Fruit fly (Drosophila melanogaster) whole organism, embryonic: ENCODE data around the gene CG31793.

Source experiments
- Awh ChIP-seq: fragments of 200-800 bp; sonication (Bioruptor generic); IDR thresholded peaks from 2 replicates; pipeline ENCODE4, ENCODE4 v1.3.6; 2022; ENCODE audit warnings: missing biosample characterization, missing genetic modification characterization
- Bteb2 ChIP-seq: fragments of 200-800 bp; sonication (Bioruptor generic); optimal IDR thresholded peaks from 2 replicates; lab custom pipeline; 2016; ENCODE audit warnings: missing biosample characterization, missing genetic modification characterization
- CG11456 ChIP-seq: fragments of 200-800 bp; sonication (Bioruptor generic); IDR thresholded peaks from 3 replicates; pipeline ENCODE4 v1.3.6; 2022; ENCODE audit warnings: missing biosample characterization, missing genetic modification characterization
- CG12391 ChIP-seq: fragments of 200-800 bp; sonication (Bioruptor generic); optimal IDR thresholded peaks from 3 replicates; lab custom pipeline; 2018; ENCODE audit warnings: missing biosample characterization, mild to moderate bottlenecking, missing genetic modification characterization, moderate library complexity
- CG12659 ChIP-seq: fragments of 200-800 bp; sonication (Bioruptor generic); optimal IDR thresholded peaks from 3 replicates; lab custom pipeline; 2017; ENCODE audit warnings: mild to moderate bottlenecking, missing biosample characterization, missing genetic modification reagents, missing genetic modification characterization
- CG15601 ChIP-seq: fragments of 200-800 bp; sonication (Bioruptor generic); optimal IDR thresholded peaks from 3 replicates; lab custom pipeline; 2019; ENCODE audit warnings: missing biosample characterization, mild to moderate bottlenecking, missing genetic modification characterization, moderate library complexity
- CG17359 ChIP-seq: fragments of 200-800 bp; sonication (Bioruptor generic); optimal IDR thresholded peaks from 3 replicates; lab custom pipeline; 2018; ENCODE audit warnings: missing biosample characterization, mild to moderate bottlenecking, missing genetic modification characterization, moderate library complexity
- CG17361 ChIP-seq: fragments of 200-800 bp; sonication (Bioruptor generic); IDR thresholded peaks from 3 replicates; pipeline ENCODE4 v1.3.6; 2022; ENCODE audit warnings: missing biosample characterization, missing genetic modification characterization
- CG17568 ChIP-seq: fragments of 200-800 bp; sonication (Bioruptor generic); optimal IDR thresholded peaks from 2 replicates; lab custom pipeline; 2018; ENCODE audit warnings: missing biosample characterization, mild to moderate bottlenecking, missing genetic modification characterization, moderate library complexity
- CG17912 ChIP-seq: fragments of 200-800 bp; sonication (Bioruptor generic); optimal IDR thresholded peaks from 2 replicates; lab custom pipeline; 2018; ENCODE audit warnings: missing biosample characterization, mild to moderate bottlenecking, missing genetic modification characterization
- CG18619 ChIP-seq: fragments of 200-800 bp; sonication (Bioruptor generic); optimal IDR thresholded peaks from 3 replicates; lab custom pipeline; 2017; ENCODE audit warnings: missing biosample characterization, mild to moderate bottlenecking, missing genetic modification characterization
- CG32767 ChIP-seq: fragments of 200-800 bp; sonication (Bioruptor generic); IDR thresholded peaks from 2 replicates; pipeline ENCODE4 v1.3.6; 2022; ENCODE audit warnings: missing biosample characterization, missing genetic modification characterization
- CG34376 ChIP-seq: fragments of 200-800 bp; sonication (Bioruptor generic); optimal IDR thresholded peaks from 2 replicates; lab custom pipeline; 2018; ENCODE audit warnings: missing biosample characterization, mild to moderate bottlenecking, missing genetic modification characterization
- CG42726 ChIP-seq: fragments of 200-800 bp; sonication (Bioruptor generic); IDR thresholded peaks from 2 replicates; pipeline ENCODE4 v1.3.6; 2022; ENCODE audit warnings: missing biosample characterization, missing genetic modification characterization; ENCODE audit not compliant: partially characterized antibody
- CG4707 ChIP-seq: fragments of 200-800 bp; sonication (Bioruptor generic); optimal IDR thresholded peaks from 2 replicates; lab custom pipeline; 2018; ENCODE audit warnings: missing biosample characterization, mild to moderate bottlenecking, missing genetic modification characterization, moderate library complexity
- CG6683 ChIP-seq: fragments of 200-800 bp; sonication (Bioruptor generic); optimal IDR thresholded peaks from 2 replicates; lab custom pipeline; 2017; ENCODE audit warnings: missing biosample characterization, mild to moderate bottlenecking, missing genetic modification characterization, missing genetic modification reagents
- CG9609 ChIP-seq: fragments of 200-800 bp; sonication (Bioruptor generic); optimal IDR thresholded peaks from 3 replicates; lab custom pipeline; 2016; ENCODE audit warnings: missing biosample characterization, missing genetic modification characterization
- CTCF ChIP-seq: fragments of 200-800 bp; sonication (Bioruptor generic); optimal IDR thresholded peaks from 2 replicates; lab custom pipeline; 2017; ENCODE audit warnings: missing biosample characterization, mild to moderate bottlenecking, missing genetic modification characterization, moderate library complexity
- Dip3 ChIP-seq: fragments of 200-800 bp; sonication (Bioruptor generic); optimal IDR thresholded peaks from 3 replicates; lab custom pipeline; 2016; ENCODE audit warnings: missing biosample characterization, missing genetic modification characterization
- Dp ChIP-seq: fragments of 200-800 bp; sonication (Bioruptor generic); optimal IDR thresholded peaks from 2 replicates; lab custom pipeline; 2018; ENCODE audit warnings: missing biosample characterization, mild to moderate bottlenecking, missing genetic modification characterization, moderate library complexity
- Gug ChIP-seq: fragments of 200-800 bp; sonication (Bioruptor generic); IDR thresholded peaks from 4 replicates; pipeline ENCODE4 v1.3.6; 2022; ENCODE audit warnings: missing biosample characterization, missing genetic modification characterization
- HLH4C ChIP-seq: fragments of 200-800 bp; sonication (Bioruptor generic); IDR thresholded peaks from 3 replicates; pipeline ENCODE4 v1.3.6; 2022; ENCODE audit warnings: missing biosample characterization, missing genetic modification characterization; ENCODE audit not compliant: partially characterized antibody
- Hand ChIP-seq: fragments of 200-800 bp; sonication (Bioruptor generic); optimal IDR thresholded peaks from 2 replicates; lab custom pipeline; 2017; ENCODE audit warnings: mild to moderate bottlenecking, missing biosample characterization, missing genetic modification reagents, missing genetic modification characterization
- Hmx ChIP-seq: fragments of 200-800 bp; sonication (Bioruptor generic); optimal IDR thresholded peaks from 2 replicates; lab custom pipeline; 2016; ENCODE audit warnings: missing biosample characterization, missing genetic modification characterization
- MTF-1 ChIP-seq: fragments of 200-800 bp; sonication (Bioruptor generic); optimal IDR thresholded peaks from 2 replicates; lab custom pipeline; 2018; ENCODE audit warnings: missing biosample characterization, mild to moderate bottlenecking, missing genetic modification characterization, borderline replicate concordance
- Med ChIP-seq: fragments of 200-800 bp; sonication (Bioruptor generic); peaks from one replicate; lab custom pipeline; 2016; ENCODE audit warnings: missing biosample characterization, missing genetic modification characterization, mild to moderate bottlenecking, inconsistent platforms, moderate library complexity
- Myb ChIP-seq: fragments of 200-800 bp; sonication (Bioruptor generic); optimal IDR thresholded peaks from 2 replicates; lab custom pipeline; 2016; ENCODE audit warnings: missing biosample characterization, missing genetic modification characterization
- Optix ChIP-seq: fragments of 200-800 bp; sonication (Bioruptor generic); IDR thresholded peaks from 3 replicates; pipeline ENCODE4 v1.3.6; 2022; ENCODE audit warnings: missing biosample characterization, missing genetic modification characterization
- PHDP ChIP-seq: fragments of 200-800 bp; sonication (Bioruptor generic); optimal IDR thresholded peaks from 3 replicates; lab custom pipeline; 2018; ENCODE audit warnings: missing biosample characterization, mild to moderate bottlenecking, missing genetic modification characterization, moderate library complexity
- ato ChIP-seq: fragments of 200-800 bp; sonication (Bioruptor generic); IDR thresholded peaks from 2 replicates; pipeline ENCODE4 v1.3.6; 2022; ENCODE audit warnings: missing biosample characterization, missing genetic modification characterization; ENCODE audit not compliant: partially characterized antibody
- cg ChIP-seq: fragments of 200-800 bp; sonication (Bioruptor generic); optimal IDR thresholded peaks from 3 replicates; lab custom pipeline; 2019; ENCODE audit warnings: missing biosample characterization, mild to moderate bottlenecking, missing genetic modification characterization, moderate library complexity
- crol ChIP-seq: fragments of 200-800 bp; sonication (Bioruptor generic); IDR thresholded peaks from 2 replicates; pipeline ENCODE4 v1.3.6; 2022; ENCODE audit warnings: missing biosample characterization, missing genetic modification characterization
- dan ChIP-seq: fragments of 200-800 bp; sonication (Bioruptor generic); IDR thresholded peaks from 2 replicates; pipeline ENCODE4 v1.3.6; 2022; ENCODE audit warnings: missing biosample characterization, missing genetic modification characterization
- exex ChIP-seq: fragments of 200-800 bp; sonication (Bioruptor generic); optimal IDR thresholded peaks from 4 replicates; lab custom pipeline; 2018; ENCODE audit warnings: missing biosample characterization, mild to moderate bottlenecking, missing genetic modification characterization, moderate library complexity
- fd96Cb ChIP-seq: fragments of 200-800 bp; sonication (Bioruptor generic); optimal IDR thresholded peaks from 2 replicates; lab custom pipeline; 2018; ENCODE audit warnings: missing biosample characterization, mild to moderate bottlenecking, missing genetic modification characterization, moderate library complexity
- ftz-f1 ChIP-seq: fragments of 200-800 bp; sonication (Bioruptor generic); optimal IDR thresholded peaks from 2 replicates; lab custom pipeline; 2016; ENCODE audit warnings: missing biosample characterization, missing genetic modification characterization
- hkb ChIP-seq, 2 experiments: fragments of 200-800 bp in 1 of 2; fragments of >200 bp in 1 of 2; sonication (Bioruptor generic) in 1 of 2; IDR thresholded peaks in 1 of 2; optimal IDR thresholded peaks in 1 of 2; 2 replicates each; pipeline versions ENCODE4 v1.3.6 to Lab custom; 2017 to 2022; ENCODE audit warnings: missing biosample characterization in 1 of 2, missing genetic modification characterization in 1 of 2
- ken ChIP-seq: fragments of 200-800 bp; sonication (Bioruptor generic); IDR thresholded peaks from 3 replicates; pipeline ENCODE4 v1.3.6; 2022; ENCODE audit warnings: missing biosample characterization, missing genetic modification characterization
- kni ChIP-seq: fragments of 200-800 bp; sonication (Bioruptor generic); optimal IDR thresholded peaks from 3 replicates; lab custom pipeline; 2017; ENCODE audit warnings: mild to moderate bottlenecking, missing biosample characterization, missing genetic modification reagents, missing genetic modification characterization
- nmo ChIP-seq: fragments of 200-800 bp; sonication (Bioruptor generic); optimal IDR thresholded peaks from 2 replicates; lab custom pipeline; 2018; ENCODE audit warnings: missing biosample characterization, mild to moderate bottlenecking, missing genetic modification characterization, moderate library complexity
- nom ChIP-seq: fragments of 200-800 bp; sonication (Bioruptor generic); optimal IDR thresholded peaks from 2 replicates; lab custom pipeline; 2017; ENCODE audit warnings: missing biosample characterization, missing genetic modification characterization, mild to moderate bottlenecking, moderate library complexity, missing genetic modification reagents
- odd ChIP-seq: fragments of 200-800 bp; sonication (Bioruptor generic); optimal IDR thresholded peaks from 2 replicates; lab custom pipeline; 2017; ENCODE audit warnings: missing biosample characterization, mild to moderate bottlenecking, missing genetic modification characterization
- peb ChIP-seq: fragments of 200-800 bp; sonication (Bioruptor generic); IDR thresholded peaks from 2 replicates; pipeline ENCODE4 v1.3.6; 2022; ENCODE audit warnings: missing biosample characterization, missing genetic modification characterization
- pnt ChIP-seq: fragments of 200-800 bp; sonication (Bioruptor generic); optimal IDR thresholded peaks from 3 replicates; lab custom pipeline; 2016; ENCODE audit warnings: missing biosample characterization, missing genetic modification characterization
- pzg ChIP-seq: fragments of 200-800 bp; sonication (Bioruptor generic); optimal IDR thresholded peaks from 3 replicates; lab custom pipeline; 2018; ENCODE audit warnings: missing biosample characterization, mild to moderate bottlenecking, missing genetic modification characterization, moderate library complexity
- sd ChIP-seq: fragments of 200-800 bp; sonication (Bioruptor generic); optimal IDR thresholded peaks from 3 replicates; lab custom pipeline; 2018; ENCODE audit warnings: missing biosample characterization, mild to moderate bottlenecking, missing genetic modification characterization, moderate library complexity
- sim ChIP-seq: fragments of 200-800 bp; sonication (Bioruptor generic); IDR thresholded peaks from 2 replicates; pipeline ENCODE4 v1.3.6; 2022; ENCODE audit warnings: missing biosample characterization, missing genetic modification characterization
- tap ChIP-seq: fragments of 200-800 bp; optimal IDR thresholded peaks from 3 replicates; lab custom pipeline; 2019; ENCODE audit warnings: missing biosample characterization, mild to moderate bottlenecking, missing genetic modification characterization, moderate library complexity
- z ChIP-seq: fragments of 200-800 bp; sonication (Bioruptor generic); IDR thresholded peaks from 3 replicates; pipeline ENCODE4 v1.3.6; 2022; ENCODE audit warnings: missing biosample characterization, missing genetic modification characterization

The CG31793 gene

DNA sequence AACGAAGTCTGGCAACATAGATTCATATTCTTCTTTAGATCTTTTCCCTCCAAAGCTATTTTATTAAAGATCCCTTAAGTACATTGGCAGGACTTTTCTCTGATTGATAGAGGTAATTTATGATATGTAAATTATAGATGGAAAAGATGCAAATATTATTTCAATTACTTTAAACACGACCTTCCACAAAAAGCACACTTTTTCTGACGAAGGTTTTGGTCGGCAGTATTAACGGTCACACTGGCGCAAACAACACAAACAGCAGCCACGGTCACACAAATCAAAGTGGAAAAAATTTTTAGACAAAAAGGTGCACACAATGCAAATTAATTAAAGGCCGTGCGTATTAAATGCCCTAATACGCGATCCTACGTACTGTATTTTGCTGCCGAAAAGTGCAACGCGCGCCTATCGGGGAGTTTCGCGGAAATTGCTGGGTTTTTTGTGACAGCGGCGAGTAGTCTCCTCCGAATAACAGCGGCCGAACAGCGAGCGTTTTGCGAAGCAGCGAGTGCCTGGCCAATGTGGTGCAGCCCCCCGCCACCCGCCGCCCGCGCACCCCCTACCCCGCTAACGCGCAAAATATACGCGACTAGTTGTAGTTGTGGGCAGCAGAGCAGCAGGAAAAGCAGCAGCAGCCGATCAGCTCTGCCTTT lies 50.8 kb downstream of the CG31793 start, which contains the start of gene CG10492 (continued):
- TF ChIP-seq sim (GFP tag; lab: Robert Waterston, UW) (no peak), Myb (GFP tag; lab: Kevin White, UChicago) (peak; percentile 53), nom (peak; percentile 28), CG9609 (GFP tag; lab: Kevin White, UChicago) (no peak), Awh (GFP tag; lab: Robert Waterston, UW) (no peak), cg (GFP tag; lab: Kevin White, UChicago) (no peak), dan (no peak), kni (GFP tag; lab: Kevin White, UChicago) (peak; percentile 92), Dp (GFP tag; lab: Kevin White, UChicago) (peak; percentile 93), exex (tag; lab: Kevin White, UChicago) (no peak), tap (tag; lab: Kevin White, UChicago) (no peak), MTF-1 (GFP tag; lab: Kevin White, UChicago) (peak; percentile 25), crol (GFP tag; lab: Robert Waterston, UW) (peak; percentile 100), sd (tag; lab: Kevin White, UChicago) (no peak), nmo (GFP tag; lab: Kevin White, UChicago) (peak; percentile 45), ftz-f1 (peak; percentile 81), hkb (optimal IDR thresholded peaks at IDR 0.05; lab: Kevin White, UChicago) (peak; percentile 73), hkb (GFP tag; IDR thresholded peaks at IDR 0.05; lab: Robert Waterston, UW) (no peak), fd96Cb (no peak), CG32767 (no peak), odd (no peak), Med (GFP tag; lab: Kevin White, UChicago) (peak; percentile 60), Optix (GFP tag; lab: Robert Waterston, UW) (no peak), pnt (no peak), CG17361 (GFP tag; lab: Robert Waterston, UW) (peak; percentile 23; the same call in 1 of the 3 replicates), CG42726 (GFP tag; lab: Robert Waterston, UW) (0 out of 2 replicates have a peak, but pooled peaks have one; percentile 21), z (GFP tag; lab: Robert Waterston, UW) (0 out of 3 replicates have a peak, but pooled peaks have one; percentile 14), pzg (GFP tag; lab: Kevin White, UChicago) (peak; percentile 73), CG6683 (GFP tag; lab: Kevin White, UChicago) (no peak), CG17359 (tag; lab: Kevin White, UChicago) (no peak), Hand (GFP tag; lab: Kevin White, UChicago) (no peak), CG18619 (GFP tag; lab: Kevin White, UChicago) (no peak), CG12391 (peak; percentile 7), CG17568 (GFP tag; lab: Kevin White, UChicago) (no peak), CG11456 (GFP tag; lab: Robert Waterston, UW) (no peak), Bteb2 (no peak), CG4707 (no peak), peb (GFP tag; lab: Robert Waterston, UW) (no peak), HLH4C (GFP tag; lab: Robert Waterston, UW) (peak; percentile 27; the same call in 1 of the 3 replicates), CG34376 (GFP tag; lab: Kevin White, UChicago) (no peak), ato (no peak), Hmx (GFP tag; lab: Kevin White, UChicago) (no peak), CG12659 (GFP tag; lab: Kevin White, UChicago) (peak; percentile 68), ken (GFP tag; lab: Robert Waterston, UW) (no peak), CG17912 (GFP tag; lab: Kevin White, UChicago) (no peak), Dip3 (GFP tag; lab: Kevin White, UChicago) (peak; percentile 12), CTCF (GFP tag; lab: Kevin White, UChicago) (peak; percentile 37), PHDP (tag; lab: Kevin White, UChicago) (no peak), Gug (GFP tag; lab: Robert Waterston, UW) (no peak), CG15601 (tag; lab: Kevin White, UChicago) (no peak)
